Fruit fly (Drosophila melanogaster) whole organism, embryonic: ENCODE data around the gene nAChRbeta1.

ENCODE experiments used
- ATbp ChIP-seq: fragments of 200-800 bp; sonication (Bioruptor generic); optimal IDR thresholded peaks from 2 replicates; lab custom pipeline; 2017; ENCODE audit warnings: missing biosample characterization, mild to moderate bottlenecking, missing genetic modification characterization, missing genetic modification reagents
- Atf3 ChIP-seq: fragments of 200-800 bp; sonication (Bioruptor generic); optimal IDR thresholded peaks from 3 replicates; lab custom pipeline; 2016; ENCODE audit warnings: missing biosample characterization, missing genetic modification characterization
- CG11085 ChIP-seq: fragments of 200-800 bp; sonication (Bioruptor generic); IDR thresholded peaks from 2 replicates; pipeline ENCODE4 v1.3.6; 2022; ENCODE audit warnings: missing biosample characterization, missing genetic modification characterization
- CG11398 ChIP-seq: fragments of 200-800 bp; sonication (Bioruptor generic); optimal IDR thresholded peaks from 2 replicates; lab custom pipeline; 2016; ENCODE audit warnings: missing biosample characterization, missing genetic modification characterization
- CG12744 ChIP-seq: fragments of 200-800 bp; sonication (Bioruptor generic); optimal IDR thresholded peaks from 2 replicates; lab custom pipeline; 2016; ENCODE audit warnings: missing biosample characterization, missing genetic modification characterization
- CG12769 ChIP-seq: fragments of 200-800 bp; sonication (Bioruptor generic); optimal IDR thresholded peaks from 2 replicates; lab custom pipeline; 2019; ENCODE audit warnings: missing biosample characterization, mild to moderate bottlenecking, missing genetic modification characterization, moderate library complexity
- CG13287 ChIP-seq: fragments of 200-800 bp; sonication (Bioruptor generic); IDR thresholded peaks from 2 replicates; pipeline ENCODE4 v1.3.6; 2022; ENCODE audit warnings: missing biosample characterization, missing genetic modification characterization; ENCODE audit not compliant: partially characterized antibody
- CG13424 ChIP-seq: fragments of 200-800 bp; sonication (Bioruptor generic); optimal IDR thresholded peaks from 2 replicates; lab custom pipeline; 2019; ENCODE audit warnings: missing biosample characterization, mild to moderate bottlenecking, missing genetic modification characterization, moderate library complexity
- CG17361 ChIP-seq: fragments of 200-800 bp; sonication (Bioruptor generic); IDR thresholded peaks from 3 replicates; pipeline ENCODE4 v1.3.6; 2022; ENCODE audit warnings: missing biosample characterization, missing genetic modification characterization
- CG30403 ChIP-seq: fragments of 200-800 bp; sonication (Bioruptor generic); optimal IDR thresholded peaks from 3 replicates; lab custom pipeline; 2016; ENCODE audit warnings: missing biosample characterization, missing genetic modification characterization
- CG34224 ChIP-seq: fragments of 200-800 bp; sonication (Bioruptor generic); IDR thresholded peaks from 3 replicates; pipeline ENCODE4 v1.3.6; 2022; ENCODE audit warnings: missing biosample characterization, missing genetic modification characterization; ENCODE audit not compliant: partially characterized antibody
- CG3838 ChIP-seq: fragments of 200-800 bp; sonication (Bioruptor generic); optimal IDR thresholded peaks from 3 replicates; lab custom pipeline; 2016; ENCODE audit warnings: missing biosample characterization, missing genetic modification characterization
- CG3847 ChIP-seq: fragments of 200-800 bp; sonication (Bioruptor generic); IDR thresholded peaks from 2 replicates; pipeline ENCODE4 v1.3.6; 2022; ENCODE audit warnings: missing biosample characterization, missing genetic modification characterization
- CG4820 ChIP-seq: fragments of 200-800 bp; sonication (Bioruptor generic); optimal IDR thresholded peaks from 3 replicates; lab custom pipeline; 2016; ENCODE audit warnings: missing biosample characterization, missing genetic modification characterization
- CG5953 ChIP-seq: fragments of 200-800 bp; sonication (Bioruptor generic); IDR thresholded peaks from 2 replicates; pipeline ENCODE4 v1.3.6; 2022; ENCODE audit warnings: missing biosample characterization, missing genetic modification characterization
- CG6254 ChIP-seq: fragments of 200-800 bp; sonication (Bioruptor generic); optimal IDR thresholded peaks from 3 replicates; lab custom pipeline; 2017; ENCODE audit warnings: mild to moderate bottlenecking, missing biosample characterization, missing genetic modification reagents, missing genetic modification characterization
- CG6272 ChIP-seq: fragments of 200-800 bp; sonication (Bioruptor generic); IDR thresholded peaks from 2 replicates; pipeline ENCODE4 v1.3.6; 2022; ENCODE audit warnings: missing biosample characterization, missing genetic modification characterization
- CG7357 ChIP-seq: fragments of 200-800 bp; sonication (Bioruptor generic); IDR thresholded peaks from 3 replicates; pipeline ENCODE4 v1.3.6; 2022; ENCODE audit warnings: missing biosample characterization, missing genetic modification characterization
- CG8089 ChIP-seq: fragments of 200-800 bp; sonication (Bioruptor generic); optimal IDR thresholded peaks from 3 replicates; lab custom pipeline; 2016; ENCODE audit warnings: missing biosample characterization, missing genetic modification characterization
- CG8478 ChIP-seq: fragments of >200 bp; optimal IDR thresholded peaks from 2 replicates; lab custom pipeline; 2018
- CG9215 ChIP-seq: fragments of 200-800 bp; sonication (Bioruptor generic); IDR thresholded peaks from 2 replicates; pipeline ENCODE4 v1.3.6; 2022; ENCODE audit warnings: missing biosample characterization, missing genetic modification characterization
- Fer2 ChIP-seq: fragments of 200-800 bp; sonication (Bioruptor generic); optimal IDR thresholded peaks from 2 replicates; lab custom pipeline; 2018; ENCODE audit warnings: missing biosample characterization, mild to moderate bottlenecking, missing genetic modification characterization, moderate library complexity
- HHEX ChIP-seq: fragments of 200-800 bp; sonication (Bioruptor generic); optimal IDR thresholded peaks from 3 replicates; lab custom pipeline; 2017; ENCODE audit warnings: missing biosample characterization, mild to moderate bottlenecking, missing genetic modification characterization, missing genetic modification reagents
- HmgD ChIP-seq: fragments of 200-800 bp; sonication (Bioruptor generic); optimal IDR thresholded peaks from 3 replicates; lab custom pipeline; 2016; ENCODE audit warnings: missing biosample characterization, missing genetic modification characterization
- Hmx ChIP-seq: fragments of 200-800 bp; sonication (Bioruptor generic); optimal IDR thresholded peaks from 2 replicates; lab custom pipeline; 2016; ENCODE audit warnings: missing biosample characterization, missing genetic modification characterization
- Myb ChIP-seq: fragments of 200-800 bp; sonication (Bioruptor generic); optimal IDR thresholded peaks from 2 replicates; lab custom pipeline; 2016; ENCODE audit warnings: missing biosample characterization, missing genetic modification characterization
- NC2β ChIP-seq: fragments of 200-800 bp; sonication (Bioruptor generic); optimal IDR thresholded peaks from 2 replicates; lab custom pipeline; 2016; ENCODE audit warnings: missing biosample characterization, missing genetic modification characterization
- Nf-YB ChIP-seq: fragments of 200-800 bp; sonication (Bioruptor generic); optimal IDR thresholded peaks from 3 replicates; lab custom pipeline; 2019; ENCODE audit warnings: missing biosample characterization, mild to moderate bottlenecking, missing genetic modification characterization, moderate library complexity
- NfI ChIP-seq: fragments of 200-800 bp; sonication (Bioruptor generic); optimal IDR thresholded peaks from 3 replicates; lab custom pipeline; 2018; ENCODE audit warnings: missing biosample characterization, mild to moderate bottlenecking, missing genetic modification characterization, moderate library complexity
- Oaz ChIP-seq: fragments of 200-800 bp; sonication (Bioruptor generic); IDR thresholded peaks from 2 replicates; pipeline ENCODE4 v1.3.6; 2022; ENCODE audit warnings: missing biosample characterization, missing genetic modification characterization
- Poxn ChIP-seq: fragments of 200-800 bp; sonication (Bioruptor generic); IDR thresholded peaks from 2 replicates; pipeline ENCODE4 v1.3.6; 2022; ENCODE audit warnings: missing biosample characterization, missing genetic modification characterization
- Sox102F ChIP-seq: fragments of 200-800 bp; sonication (Bioruptor generic); optimal IDR thresholded peaks from 2 replicates; lab custom pipeline; 2018; ENCODE audit warnings: missing biosample characterization, mild to moderate bottlenecking, missing genetic modification characterization, moderate library complexity
- ap ChIP-seq: fragments of 200-800 bp; sonication (Bioruptor generic); IDR thresholded peaks from 2 replicates; pipeline ENCODE4 v1.3.6; 2022; ENCODE audit warnings: missing biosample characterization, missing genetic modification characterization
- bigmax ChIP-seq: fragments of 200-800 bp; sonication (Bioruptor generic); optimal IDR thresholded peaks from 2 replicates; lab custom pipeline; 2018; ENCODE audit warnings: missing biosample characterization, mild to moderate bottlenecking, missing genetic modification characterization
- danr ChIP-seq: fragments of 200-800 bp; sonication (Bioruptor generic); IDR thresholded peaks from 2 replicates; pipeline ENCODE4 v1.3.6; 2022; ENCODE audit warnings: missing biosample characterization, missing genetic modification characterization
- gsb ChIP-seq: fragments of 200-800 bp; sonication (Bioruptor generic); IDR thresholded peaks from 2 replicates; pipeline ENCODE4 v1.3.6; 2022; ENCODE audit warnings: missing biosample characterization, missing genetic modification characterization
- gsb-n ChIP-seq: fragments of 200-800 bp; sonication (Bioruptor generic); optimal IDR thresholded peaks from 3 replicates; lab custom pipeline; 2018; ENCODE audit warnings: missing biosample characterization, mild to moderate bottlenecking, missing genetic modification characterization
- hbn ChIP-seq: fragments of 200-800 bp; sonication (Bioruptor generic); IDR thresholded peaks from 2 replicates; pipeline ENCODE4 v1.3.6; 2022; ENCODE audit warnings: missing biosample characterization, missing genetic modification characterization; ENCODE audit not compliant: partially characterized antibody
- ind ChIP-seq: fragments of 200-800 bp; sonication (Bioruptor generic); optimal IDR thresholded peaks from 3 replicates; lab custom pipeline; 2016; ENCODE audit warnings: missing biosample characterization, missing genetic modification characterization
- lbe ChIP-seq: fragments of 200-800 bp; sonication (Bioruptor generic); optimal IDR thresholded peaks from 2 replicates; lab custom pipeline; 2016; ENCODE audit warnings: missing biosample characterization, mild to moderate bottlenecking, missing genetic modification characterization
- maf-S ChIP-seq: fragments of 200-800 bp; sonication (Bioruptor generic); optimal IDR thresholded peaks from 2 replicates; lab custom pipeline; 2016; ENCODE audit warnings: missing biosample characterization, missing genetic modification characterization
- mld ChIP-seq: fragments of 200-800 bp; sonication (Bioruptor generic); IDR thresholded peaks from 3 replicates; pipeline ENCODE4 v1.3.6; 2022; ENCODE audit warnings: missing biosample characterization, missing genetic modification characterization; ENCODE audit not compliant: partially characterized antibody
- onecut ChIP-seq: fragments of 200-800 bp; sonication (Bioruptor generic); IDR thresholded peaks from 2 replicates; pipeline ENCODE4 v1.3.6; 2022; ENCODE audit warnings: missing biosample characterization, missing genetic modification characterization
- org-1 ChIP-seq: fragments of 200-800 bp; sonication (Bioruptor generic); optimal IDR thresholded peaks from 2 replicates; lab custom pipeline; 2017; ENCODE audit warnings: missing biosample characterization, missing genetic modification characterization
- sc ChIP-seq, 3 experiments: fragments of >200 bp in 2 of 3; fragments of 200-800 bp in 1 of 3; sonication (Bioruptor generic) in 1 of 3; optimal IDR thresholded peaks; 2 replicates in 2 of 3; 3 replicates in 1 of 3; lab custom pipeline; 2017; ENCODE audit warnings: mild to moderate bottlenecking in 1 of 3, missing biosample characterization in 1 of 3, missing genetic modification characterization in 1 of 3, missing genetic modification reagents in 1 of 3
- shn ChIP-seq: fragments of 200-800 bp; sonication (Bioruptor generic); optimal IDR thresholded peaks from 3 replicates; lab custom pipeline; 2016; ENCODE audit warnings: missing biosample characterization, missing genetic modification characterization
- sisA ChIP-seq: fragments of 200-800 bp; sonication (Bioruptor generic); IDR thresholded peaks from 2 replicates; pipeline ENCODE4 v1.3.6; 2022; ENCODE audit warnings: missing biosample characterization, missing genetic modification characterization
- so ChIP-seq: fragments of 200-800 bp; sonication (Bioruptor generic); IDR thresholded peaks from 3 replicates; pipeline ENCODE4 v1.3.6; 2022; ENCODE audit warnings: missing biosample characterization, missing genetic modification characterization
- sqz ChIP-seq: fragments of 200-800 bp; sonication (Bioruptor generic); optimal IDR thresholded peaks from 3 replicates; lab custom pipeline; 2018; ENCODE audit warnings: missing biosample characterization, mild to moderate bottlenecking, missing genetic modification characterization
- sug ChIP-seq: fragments of 200-800 bp; optimal IDR thresholded peaks from 2 replicates; lab custom pipeline; 2019; ENCODE audit warnings: missing biosample characterization, mild to moderate bottlenecking, missing genetic modification characterization, moderate library complexity
- tup ChIP-seq: fragments of 200-800 bp; sonication (Bioruptor generic); optimal IDR thresholded peaks from 2 replicates; lab custom pipeline; 2016; ENCODE audit warnings: missing biosample characterization, mild to moderate bottlenecking, missing genetic modification characterization, moderate library complexity
- wdn ChIP-seq: fragments of 200-800 bp; sonication (Bioruptor generic); IDR thresholded peaks from 2 replicates; pipeline ENCODE4 v1.3.6; 2022; ENCODE audit warnings: missing biosample characterization, missing genetic modification characterization

Gene nAChRbeta1

DNA sequence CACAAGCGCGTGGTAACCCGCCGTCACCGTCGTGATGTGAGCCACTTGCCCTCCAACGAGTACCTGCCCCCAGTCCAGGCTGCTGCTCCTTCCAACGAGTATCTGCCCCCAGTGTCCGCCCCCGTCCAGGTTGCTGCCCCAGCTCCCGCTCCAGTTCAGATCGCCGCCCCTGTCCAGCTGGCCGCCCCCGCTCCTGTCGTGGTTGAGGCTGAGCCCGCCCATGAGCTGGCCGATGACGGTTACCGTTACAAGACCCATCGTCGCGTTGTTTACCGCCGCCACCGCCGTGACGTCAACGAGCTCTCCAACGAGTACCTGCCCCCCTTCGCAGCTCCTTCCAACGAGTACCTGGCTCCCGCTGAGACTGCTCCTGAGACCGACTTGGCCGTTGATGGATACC, 51.6 kb downstream of the nAChRbeta1 start (continued):
- TF ChIP-seq Oaz (GFP tag; lab: Robert Waterston, UW) (no peak), CG8089 (GFP tag; lab: Kevin White, UChicago) (no peak), sisA (GFP tag; lab: Robert Waterston, UW) (peak; percentile 23; the same call in 1 of the 2 replicates), NC2β (GFP tag; lab: Kevin White, UChicago) (no peak), Nf-YB (no peak), Poxn (no peak), CG9215 (GFP tag; lab: Robert Waterston, UW) (peak; percentile 12; the same call in 1 of the 2 replicates), CG8478 (lab: Kevin White, UChicago) (no peak), CG6254 (no peak), sug (tag; lab: Kevin White, UChicago) (no peak), ATbp (no peak), ind (no peak), CG3847 (GFP tag; lab: Robert Waterston, UW) (no peak), CG7357 (GFP tag; lab: Robert Waterston, UW) (no peak), gsb-n (tag; lab: Kevin White, UChicago) (no peak), CG5953 (GFP tag; lab: Robert Waterston, UW) (no peak), CG30403 (no peak), NfI (no peak), CG34224 (no peak), CG3838 (GFP tag; lab: Kevin White, UChicago) (no peak), CG6272 (GFP tag; lab: Robert Waterston, UW) (peak; percentile 40; the same call in 1 of the 2 replicates), bigmax (no peak), CG11398 (GFP tag; lab: Kevin White, UChicago) (no peak), danr (GFP tag; lab: Robert Waterston, UW) (no peak), Sox102F (no peak), HHEX (GFP tag; lab: Kevin White, UChicago) (no peak), onecut (no peak), shn (GFP tag; lab: Kevin White, UChicago) (no peak), Fer2 (tag; lab: Kevin White, UChicago) (no peak), Atf3 (no peak), org-1 (GFP tag; lab: Kevin White, UChicago) (no peak), CG13424 (tag; lab: Kevin White, UChicago) (no peak), wdn (GFP tag; lab: Robert Waterston, UW) (no peak), CG11085 (GFP tag; lab: Robert Waterston, UW) (peak; percentile 61; the same call in 1 of the 2 replicates), Myb (GFP tag; lab: Kevin White, UChicago) (no peak), Hmx (no peak), CG12769 (tag; lab: Kevin White, UChicago) (peak; percentile 20), CG4820 (GFP tag; lab: Kevin White, UChicago) (no peak), so (no peak), mld (GFP tag; lab: Robert Waterston, UW) (0 out of 3 replicates have a peak, but pooled peaks have one; percentile 36), CG17361 (no peak), sc (optimal IDR thresholded peaks at IDR 0.05; lab: Kevin White, UChicago) (no peak), sc (GFP tag; optimal IDR thresholded peaks at IDR 0.05; lab: Kevin White, UChicago) (no peak), lbe (GFP tag; lab: Kevin White, UChicago) (no peak), CG13287 (GFP tag; lab: Robert Waterston, UW) (no peak), maf-S (GFP tag; lab: Kevin White, UChicago) (no peak), CG12744 (GFP tag; lab: Kevin White, UChicago) (no peak), hbn (no peak), tup (no peak), sqz (GFP tag; lab: Kevin White, UChicago) (no peak), ap (GFP tag; lab: Robert Waterston, UW) (no peak), gsb (0 out of 2 replicates have a peak, but pooled peaks have one; percentile 16), HmgD (GFP tag; lab: Kevin White, UChicago) (no peak)
